Worm (Caenorhabditis elegans) whole organism, young adult: ENCODE data around the gene gfi-1.

ENCODE experiments used
- B0261.1 ChIP-seq: sonication (generic microtip); optimal IDR thresholded peaks from 2 replicates; lab custom pipeline; 2016; ENCODE audit warnings: mild to moderate bottlenecking, missing genetic modification characterization, moderate library complexity, missing compliant biosample characterization
- C06A6.2 ChIP-seq: fragments of 200-800 bp; sonication (Bioruptor generic); conservative IDR thresholded peaks from 2 replicates; pipeline ENCODE4 v1.3.6; 2022; ENCODE audit warnings: missing genetic modification characterization, missing compliant biosample characterization
- D2030.7 ChIP-seq: fragments of 200-800 bp; sonication (Bioruptor generic); IDR thresholded peaks from 2 replicates; pipeline ENCODE4 v1.3.6; 2022; ENCODE audit warnings: missing genetic modification reagents, missing genetic modification characterization, missing compliant biosample characterization
- F39B2.1 ChIP-seq: fragments of 200-800 bp; sonication (Bioruptor generic); IDR thresholded peaks from 2 replicates; pipeline ENCODE4 v1.3.6; 2022; ENCODE audit warnings: missing genetic modification reagents, missing genetic modification characterization, missing compliant biosample characterization
- F52B5.7 ChIP-seq: sonication (generic microtip); optimal IDR thresholded peaks from 2 replicates; lab custom pipeline; 2016; ENCODE audit warnings: mild to moderate bottlenecking, missing genetic modification characterization, missing compliant biosample characterization
- F55B11.4 ChIP-seq: sonication (generic microtip); optimal IDR thresholded peaks from 2 replicates; lab custom pipeline; 2016; ENCODE audit warnings: missing compliant biosample characterization, missing genetic modification characterization, borderline replicate concordance; ENCODE audit not compliant: insufficient read depth
- K11D2.4 ChIP-seq: fragments of 200-800 bp; sonication (Bioruptor generic); IDR thresholded peaks from 2 replicates; pipeline ENCODE4 v1.3.6; 2022; ENCODE audit warnings: missing genetic modification reagents, missing genetic modification characterization, missing compliant biosample characterization
- T07F8.4 ChIP-seq: sonication (generic microtip); optimal IDR thresholded peaks from 2 replicates; lab custom pipeline; 2016; ENCODE audit warnings: mild to moderate bottlenecking, missing genetic modification characterization, moderate library complexity, missing compliant biosample characterization
- Y95B8A.8 ChIP-seq: fragments of 200-800 bp; sonication (Bioruptor generic); IDR thresholded peaks from 2 replicates; pipeline ENCODE4 v1.3.6; 2022; ENCODE audit warnings: missing genetic modification reagents, missing genetic modification characterization, missing compliant biosample characterization
- ama-1 ChIP-seq, 3 experiments: fragments of 150-350 bp in 1 of 3; sonication (generic microtip) in 2 of 3; optimal IDR thresholded peaks; 2 replicates each; lab custom pipeline; 2014 to 2018; ENCODE audit warnings: missing biosample characterization in 2 of 3, missing genetic modification characterization in 2 of 3, missing genetic modification reagents in 2 of 3
- aptf-3 ChIP-seq: fragments of 200-800 bp; sonication (Bioruptor generic); IDR thresholded peaks from 2 replicates; pipeline ENCODE4 v1.3.6; 2022; ENCODE audit warnings: missing genetic modification characterization, missing compliant biosample characterization
- athp-1 ChIP-seq: sonication (generic microtip); optimal IDR thresholded peaks from 2 replicates; lab custom pipeline; 2017; ENCODE audit warnings: mild to moderate bottlenecking, missing genetic modification characterization, missing compliant biosample characterization
- attf-6 ChIP-seq: fragments of 200-800 bp; sonication (Bioruptor generic); IDR thresholded peaks from 2 replicates; pipeline ENCODE4 v1.3.6; 2022; ENCODE audit warnings: missing genetic modification reagents, missing genetic modification characterization, missing compliant biosample characterization
- ccch-3 ChIP-seq: fragments of 200-800 bp; sonication (Bioruptor generic); optimal IDR thresholded peaks from 2 replicates; lab custom pipeline; 2018; ENCODE audit warnings: mild to moderate bottlenecking, missing genetic modification characterization, missing compliant biosample characterization
- ceh-100 ChIP-seq: fragments of 200-800 bp; sonication (Bioruptor generic); IDR thresholded peaks from 2 replicates; pipeline ENCODE4 v1.3.6; 2022; ENCODE audit warnings: missing genetic modification reagents, missing genetic modification characterization, missing compliant biosample characterization
- ceh-79 ChIP-seq: sonication (generic microtip); optimal IDR thresholded peaks from 2 replicates; lab custom pipeline; 2017; ENCODE audit warnings: mild to moderate bottlenecking, missing genetic modification characterization, missing compliant biosample characterization
- ceh-91 ChIP-seq: fragments of 200-800 bp; sonication (Bioruptor generic); IDR thresholded peaks from 2 replicates; pipeline ENCODE4 v1.3.6; 2022; ENCODE audit warnings: missing genetic modification reagents, missing genetic modification characterization, missing compliant biosample characterization
- chd-7 ChIP-seq: sonication (generic microtip); optimal IDR thresholded peaks from 2 replicates; lab custom pipeline; 2016; ENCODE audit warnings: mild to moderate bottlenecking, missing genetic modification characterization, moderate library complexity, missing compliant biosample characterization
- ets-4 ChIP-seq: fragments of 200-800 bp; sonication (Bioruptor generic); optimal IDR thresholded peaks from 2 replicates; lab custom pipeline; 2018; ENCODE audit warnings: mild to moderate bottlenecking, missing genetic modification characterization, missing compliant biosample characterization
- him-1 ChIP-seq: sonication (generic microtip); optimal IDR thresholded peaks from 2 replicates; lab custom pipeline; 2016; ENCODE audit warnings: missing genotype, missing genetic modification reagents, missing genetic modification characterization, missing compliant biosample characterization
- hrde-1 ChIP-seq: sonication (generic microtip); optimal IDR thresholded peaks from 2 replicates; lab custom pipeline; 2016; ENCODE audit warnings: missing genetic modification characterization, mild to moderate bottlenecking, missing compliant biosample characterization, moderate library complexity, missing genotype, missing genetic modification reagents, borderline replicate concordance
- lin-26 ChIP-seq: fragments of 200-800 bp; sonication (Bioruptor generic); IDR thresholded peaks from 2 replicates; pipeline ENCODE4 v1.3.6; 2022; ENCODE audit warnings: missing genetic modification reagents, missing genetic modification characterization, missing compliant biosample characterization
- lin-35 ChIP-seq, 3 experiments: fragments of 150-350 bp in 2 of 3; sonication (generic microtip) in 1 of 3; optimal IDR thresholded peaks; 2 replicates each; lab custom pipeline; 2014 to 2018; ENCODE audit warnings: missing biosample characterization in 3 of 3, missing genetic modification characterization in 3 of 3, missing genetic modification reagents in 3 of 3
- lin-54 ChIP-seq: fragments of 200-800 bp; sonication (Bioruptor generic); optimal IDR thresholded peaks from 2 replicates; lab custom pipeline; 2018; ENCODE audit warnings: mild to moderate bottlenecking, missing genetic modification characterization, missing compliant biosample characterization
- lir-1 ChIP-seq: fragments of 200-800 bp; sonication (Bioruptor generic); conservative IDR thresholded peaks from 2 replicates; pipeline ENCODE4 v1.3.6; 2022; ENCODE audit warnings: missing genetic modification reagents, missing genetic modification characterization, missing compliant biosample characterization
- madf-10 ChIP-seq: sonication (generic microtip); optimal IDR thresholded peaks from 2 replicates; lab custom pipeline; 2016; ENCODE audit warnings: mild to moderate bottlenecking, missing genetic modification characterization, missing compliant biosample characterization
- madf-6 ChIP-seq: fragments of 200-800 bp; sonication (Bioruptor generic); IDR thresholded peaks from 2 replicates; pipeline ENCODE4 v1.3.6; 2022; ENCODE audit warnings: missing genetic modification reagents, missing genetic modification characterization, missing compliant biosample characterization
- madf-8 ChIP-seq: fragments of 200-800 bp; sonication (Bioruptor generic); conservative IDR thresholded peaks from 2 replicates; pipeline ENCODE4 v1.3.6; 2022; ENCODE audit warnings: missing genetic modification reagents, missing genetic modification characterization, missing compliant biosample characterization
- mcd-1 ChIP-seq: fragments of 200-800 bp; sonication (Bioruptor generic); IDR thresholded peaks from 2 replicates; pipeline ENCODE4 v1.3.6; 2022; ENCODE audit warnings: missing genetic modification reagents, missing genetic modification characterization, missing compliant biosample characterization
- mxl-1 ChIP-seq: sonication (generic microtip); optimal IDR thresholded peaks from 2 replicates; lab custom pipeline; 2016; ENCODE audit warnings: missing genetic modification characterization, missing compliant biosample characterization
- nfya-1 ChIP-seq: sonication (generic microtip); optimal IDR thresholded peaks from 2 replicates; lab custom pipeline; 2017; ENCODE audit warnings: antibody characterized with exemption, missing compliant biosample characterization, missing genetic modification characterization, borderline replicate concordance; ENCODE audit not compliant: insufficient read depth
- nfya-2 ChIP-seq: fragments of 200-800 bp; sonication (Bioruptor generic); IDR thresholded peaks from 2 replicates; pipeline ENCODE4 v1.3.6; 2022; ENCODE audit warnings: missing genetic modification reagents, missing genetic modification characterization, missing compliant biosample characterization
- nfyb-1 ChIP-seq: fragments of 200-800 bp; sonication (Bioruptor generic); IDR thresholded peaks from 2 replicates; pipeline ENCODE4 v1.3.6; 2022; ENCODE audit warnings: missing genetic modification reagents, missing genetic modification characterization, missing compliant biosample characterization
- nhr-120 ChIP-seq: fragments of 200-800 bp; sonication (Bioruptor generic); IDR thresholded peaks from 2 replicates; pipeline ENCODE4 v1.3.6; 2022; ENCODE audit warnings: missing genetic modification characterization, missing compliant biosample characterization
- nhr-27 ChIP-seq: fragments of 200-800 bp; sonication (Bioruptor generic); optimal IDR thresholded peaks from 2 replicates; lab custom pipeline; 2018; ENCODE audit warnings: mild to moderate bottlenecking, missing genetic modification characterization, moderate library complexity, missing compliant biosample characterization
- nhr-80 ChIP-seq: sonication (generic microtip); optimal IDR thresholded peaks from 2 replicates; lab custom pipeline; 2016; ENCODE audit warnings: missing genetic modification characterization, missing compliant biosample characterization
- nhr-90 ChIP-seq: sonication (generic microtip); optimal IDR thresholded peaks from 2 replicates; lab custom pipeline; 2016; ENCODE audit warnings: missing genotype, mild to moderate bottlenecking, missing genetic modification characterization, missing compliant biosample characterization
- pha-4 ChIP-seq: fragments of 150-350 bp; sonication (generic microtip); optimal IDR thresholded peaks from 2 replicates; lab custom pipeline; 2014; ENCODE audit warnings: missing biosample characterization, missing genetic modification reagents, missing genetic modification characterization
- sea-2 ChIP-seq: fragments of 200-800 bp; sonication (Bioruptor generic); IDR thresholded peaks from 2 replicates; pipeline ENCODE4 v1.3.6; 2022; ENCODE audit warnings: missing genetic modification characterization, missing compliant biosample characterization
- snpc-4 ChIP-seq, 5 experiments: fragments of 150-350 bp in 1 of 5; sonication (generic microtip) in 4 of 5; optimal IDR thresholded peaks; 2 replicates each; lab custom pipeline; 2014 to 2018; ENCODE audit warnings: missing genetic modification characterization in 5 of 5, missing biosample characterization in 3 of 5, antibody characterized with exemption in 2 of 5, mild to moderate bottlenecking in 2 of 5, missing compliant biosample characterization in 2 of 5, missing genotype in 2 of 5, moderate library complexity in 2 of 5, missing genetic modification reagents in 1 of 5
- tlf-1 ChIP-seq: fragments of 200-800 bp; sonication (Bioruptor generic); optimal IDR thresholded peaks from 2 replicates; lab custom pipeline; 2018; ENCODE audit warnings: mild to moderate bottlenecking, missing genetic modification characterization, missing compliant biosample characterization
- zfh-2 ChIP-seq: fragments of 200-800 bp; sonication (Bioruptor generic); conservative IDR thresholded peaks from 2 replicates; pipeline ENCODE4 v1.3.6; 2022; ENCODE audit warnings: missing genetic modification reagents, missing genetic modification characterization, missing compliant biosample characterization
- ztf-28 ChIP-seq: fragments of 200-800 bp; sonication (Bioruptor generic); IDR thresholded peaks from 2 replicates; pipeline ENCODE4 v1.3.6; 2022; ENCODE audit warnings: missing genetic modification reagents, missing genetic modification characterization, missing compliant biosample characterization
- ztf-3 ChIP-seq: fragments of 200-800 bp; sonication (Bioruptor generic); optimal IDR thresholded peaks from 2 replicates; lab custom pipeline; 2018; ENCODE audit warnings: mild to moderate bottlenecking, missing genetic modification characterization, missing compliant biosample characterization

The gfi-1 gene

ce11 chrV:6385677-6386276, 14.0 kb downstream of the gfi-1 start:
- no peak for TF ChIP-seq F55B11.4 (tag; lab: Kevin White, UChicago)
- TF ChIP-seq nhr-80 (tag; lab: Kevin White, UChicago), result no peak
- TF ChIP-seq athp-1 (tag; lab: Kevin White, UChicago), result no peak
- no peak for TF ChIP-seq sea-2 (GFP tag; lab: Robert Waterston, UW)
- TF ChIP-seq nfya-1 (tag; lab: Kevin White, UChicago), result no peak
- no peak for TF ChIP-seq ceh-100 (GFP tag; lab: Robert Waterston, UW)
- TF ChIP-seq madf-8 (GFP tag; lab: Robert Waterston, UW), result no peak
- TF ChIP-seq ccch-3 (GFP tag; lab: Kevin White, UChicago), result no peak
- no peak for TF ChIP-seq F39B2.1 (GFP tag; lab: Robert Waterston, UW)
- TF ChIP-seq Y95B8A.8 (GFP tag; lab: Robert Waterston, UW), result no peak
- TF ChIP-seq zfh-2 (GFP tag; lab: Robert Waterston, UW), result no peak
- no peak for TF ChIP-seq ceh-79 (tag; lab: Kevin White, UChicago)
- no peak for TF ChIP-seq nhr-27 (tag; lab: Kevin White, UChicago)
- no peak for TF ChIP-seq chd-7 (tag; lab: Kevin White, UChicago)
- TF ChIP-seq aptf-3 (GFP tag; lab: Robert Waterston, UW), result no peak
- no peak for TF ChIP-seq nfya-2 (GFP tag; lab: Robert Waterston, UW)
- TF ChIP-seq ceh-91 (GFP tag; lab: Robert Waterston, UW), result no peak
- TF ChIP-seq F52B5.7, result no peak
- no peak for TF ChIP-seq ets-4
- no peak for TF ChIP-seq snpc-4 (GFP tag; optimal IDR thresholded peaks at IDR 0.05; lab: Kevin White, UChicago)
- TF ChIP-seq snpc-4 (tag; optimal IDR thresholded peaks at IDR 0.05; lab: Kevin White, UChicago), result no peak

ce11 chrV:6374844-6375243, 24.9 kb downstream of the gfi-1 start, which contains the start of gene F13H6.5:
TSS of gene F13H6.5 (minus strand) at chrV:6374944.
- TF ChIP-seq him-1, result no peak
- no peak for TF ChIP-seq nhr-120
- no peak for TF ChIP-seq F52B5.7
- TF ChIP-seq hrde-1 (tag; lab: Kevin White, UChicago), result no peak
- TF ChIP-seq ccch-3 (GFP tag; lab: Kevin White, UChicago), result no peak
- no peak for TF ChIP-seq D2030.7 (GFP tag; lab: Robert Waterston, UW)
- TF ChIP-seq T07F8.4, result no peak
- TF ChIP-seq mcd-1 (GFP tag; lab: Robert Waterston, UW), result no peak
- no peak for TF ChIP-seq nhr-90
- no peak for TF ChIP-seq C06A6.2 (GFP tag; lab: Robert Waterston, UW)

- TF ChIP-seq lin-35 (GFP tag; optimal IDR thresholded peaks at IDR 0.05; lab: Kevin White, UChicago) (no peak), madf-10 (tag; lab: Kevin White, UChicago) (no peak), ama-1 (optimal IDR thresholded peaks at IDR 0.05; lab: Kevin White, UChicago) (no peak), ama-1 (GFP tag; optimal IDR thresholded peaks at IDR 0.05; lab: Kevin White, UChicago) (no peak), tlf-1 (no peak), lin-54 (GFP tag; lab: Kevin White, UChicago) (no peak), lir-1 (GFP tag; lab: Robert Waterston, UW) (no peak), attf-6 (no peak), ztf-28 (GFP tag; lab: Robert Waterston, UW) (no peak), madf-8 (GFP tag; lab: Robert Waterston, UW) (no peak), nfyb-1 (GFP tag; lab: Robert Waterston, UW) (no peak), pha-4 (tag; lab: Kevin White, UChicago) (no peak), B0261.1 (tag; lab: Kevin White, UChicago) (no peak), lin-26 (GFP tag; lab: Robert Waterston, UW) (no peak), mxl-1 (tag; lab: Kevin White, UChicago) (no peak), K11D2.4 (GFP tag; lab: Robert Waterston, UW) (no peak), ztf-3 (GFP tag; lab: Kevin White, UChicago) (no peak), madf-6 (GFP tag; lab: Robert Waterston, UW) (no peak)
Observed at ce11 chrV:6368494-6368893, 31.2 kb downstream of the gfi-1 start.
